Worm (Caenorhabditis elegans): ENCODE measurements around the gene atg-13.

ce11 chrIII:8148751-8149150, 9.2 kb downstream of the atg-13 start, which contains the start of gene D2007.2:
- TF ChIP-seq jun-1 (tag; optimal IDR thresholded peaks at IDR 0.05) (no peak), lin-13 (GFP tag; optimal IDR thresholded peaks at IDR 0.05) (no peak), elt-3 (tag; optimal IDR thresholded peaks at IDR 0.05) (no peak), nhr-12 (tag; optimal IDR thresholded peaks at IDR 0.05) (no peak), nhr-76 (tag; optimal IDR thresholded peaks at IDR 0.05) (no peak), unc-62 (GFP tag; optimal IDR thresholded peaks at IDR 0.05) (no peak), ces-1 (GFP tag; optimal IDR thresholded peaks at IDR 0.05) (no peak), nhr-77 (tag; optimal IDR thresholded peaks at IDR 0.05) (no peak)
